Worm (Caenorhabditis elegans) whole organism, young adult: ENCODE data around the gene rpl-36.A.
A peak's percentile ranks its signal among the peaks of the same experiment; 100 is the strongest.

ENCODE experiments used
- B0261.1 ChIP-seq: sonication (generic microtip); optimal IDR thresholded peaks from 2 replicates; lab custom pipeline; 2016; ENCODE audit warnings: mild to moderate bottlenecking, missing genetic modification characterization, moderate library complexity, missing compliant biosample characterization
- F10E7.11 ChIP-seq: sonication (generic microtip); optimal IDR thresholded peaks from 2 replicates; lab custom pipeline; 2017; ENCODE audit warnings: mild to moderate bottlenecking, missing genetic modification characterization, moderate library complexity, missing compliant biosample characterization
- F33H1.4 ChIP-seq: fragments of 200-800 bp; sonication (Bioruptor generic); IDR thresholded peaks from 2 replicates; pipeline ENCODE4 v1.3.6; 2022; ENCODE audit warnings: missing genetic modification reagents, missing genetic modification characterization, missing compliant biosample characterization
- F37B4.10 ChIP-seq: fragments of 200-800 bp; sonication (Bioruptor generic); IDR thresholded peaks from 2 replicates; pipeline ENCODE4 v1.3.6; 2022; ENCODE audit warnings: missing genetic modification characterization, missing compliant biosample characterization
- F39B2.1 ChIP-seq: fragments of 200-800 bp; sonication (Bioruptor generic); IDR thresholded peaks from 2 replicates; pipeline ENCODE4 v1.3.6; 2022; ENCODE audit warnings: missing genetic modification reagents, missing genetic modification characterization, missing compliant biosample characterization
- F55B11.4 ChIP-seq: sonication (generic microtip); optimal IDR thresholded peaks from 2 replicates; lab custom pipeline; 2016; ENCODE audit warnings: missing compliant biosample characterization, missing genetic modification characterization, borderline replicate concordance; ENCODE audit not compliant: insufficient read depth
- F57C9.4 ChIP-seq: sonication (generic microtip); optimal IDR thresholded peaks from 2 replicates; lab custom pipeline; 2017; ENCODE audit warnings: mild to moderate bottlenecking, missing genetic modification characterization, missing compliant biosample characterization
- T07F8.4 ChIP-seq: sonication (generic microtip); optimal IDR thresholded peaks from 2 replicates; lab custom pipeline; 2016; ENCODE audit warnings: mild to moderate bottlenecking, missing genetic modification characterization, moderate library complexity, missing compliant biosample characterization
- Y53F4B.3 ChIP-seq: fragments of 200-800 bp; sonication (Bioruptor generic); IDR thresholded peaks from 2 replicates; pipeline ENCODE4 v1.3.6; 2022; ENCODE audit warnings: missing genetic modification reagents, missing genetic modification characterization, missing compliant biosample characterization
- Y56A3A.18 ChIP-seq: fragments of 200-800 bp; sonication (Bioruptor generic); IDR thresholded peaks from 2 replicates; pipeline ENCODE4 v1.3.6; 2022; ENCODE audit warnings: missing genetic modification reagents, missing genetic modification characterization, missing compliant biosample characterization
- Y95B8A.8 ChIP-seq: fragments of 200-800 bp; sonication (Bioruptor generic); IDR thresholded peaks from 2 replicates; pipeline ENCODE4 v1.3.6; 2022; ENCODE audit warnings: missing genetic modification reagents, missing genetic modification characterization, missing compliant biosample characterization
- ZK185.1 ChIP-seq: sonication (generic microtip); optimal IDR thresholded peaks from 2 replicates; lab custom pipeline; 2016; ENCODE audit warnings: mild to moderate bottlenecking, missing genetic modification characterization, missing compliant biosample characterization; ENCODE audit not compliant: poor library complexity, severe bottlenecking
- aptf-3 ChIP-seq: fragments of 200-800 bp; sonication (Bioruptor generic); IDR thresholded peaks from 2 replicates; pipeline ENCODE4 v1.3.6; 2022; ENCODE audit warnings: missing genetic modification characterization, missing compliant biosample characterization
- attf-6 ChIP-seq: fragments of 200-800 bp; sonication (Bioruptor generic); IDR thresholded peaks from 2 replicates; pipeline ENCODE4 v1.3.6; 2022; ENCODE audit warnings: missing genetic modification reagents, missing genetic modification characterization, missing compliant biosample characterization
- cebp-2 ChIP-seq: fragments of 200-800 bp; sonication (Bioruptor generic); IDR thresholded peaks from 2 replicates; pipeline ENCODE4 v1.3.6; 2022; ENCODE audit warnings: missing genetic modification characterization, missing compliant biosample characterization
- ceh-27 ChIP-seq: fragments of 200-800 bp; sonication (Bioruptor generic); optimal IDR thresholded peaks from 2 replicates; lab custom pipeline; 2018; ENCODE audit warnings: mild to moderate bottlenecking, missing genetic modification characterization, moderate library complexity, missing compliant biosample characterization
- ceh-40 ChIP-seq: fragments of 200-800 bp; sonication (Bioruptor generic); IDR thresholded peaks from 2 replicates; pipeline ENCODE4 v1.3.6; 2022; ENCODE audit warnings: missing genetic modification characterization, missing compliant biosample characterization
- ceh-79 ChIP-seq: sonication (generic microtip); optimal IDR thresholded peaks from 2 replicates; lab custom pipeline; 2017; ENCODE audit warnings: mild to moderate bottlenecking, missing genetic modification characterization, missing compliant biosample characterization
- die-1 ChIP-seq: sonication (generic microtip); optimal IDR thresholded peaks from 2 replicates; lab custom pipeline; 2016; ENCODE audit warnings: missing genotype, mild to moderate bottlenecking, missing genetic modification characterization, missing compliant biosample characterization
- dpff-1 ChIP-seq: sonication (generic microtip); optimal IDR thresholded peaks from 2 replicates; lab custom pipeline; 2017; ENCODE audit warnings: mild to moderate bottlenecking, missing genetic modification characterization, missing compliant biosample characterization
- efl-1 ChIP-seq: fragments of 150-350 bp; optimal IDR thresholded peaks from 2 replicates; lab custom pipeline; 2014; ENCODE audit warnings: missing biosample characterization, missing genetic modification reagents, missing genetic modification characterization
- egl-18 ChIP-seq: fragments of 200-800 bp; sonication (Bioruptor generic); IDR thresholded peaks from 2 replicates; pipeline ENCODE4 v1.3.6; 2022; ENCODE audit warnings: missing genetic modification reagents, missing genetic modification characterization, missing compliant biosample characterization
- egl-44 ChIP-seq: fragments of 200-800 bp; sonication (Bioruptor generic); IDR thresholded peaks from 2 replicates; pipeline ENCODE4 v1.3.6; 2022; ENCODE audit warnings: missing genetic modification reagents, missing genetic modification characterization, missing compliant biosample characterization
- egrh-3 ChIP-seq: fragments of 200-800 bp; sonication (Bioruptor generic); IDR thresholded peaks from 2 replicates; pipeline ENCODE4 v1.3.6; 2022; ENCODE audit warnings: missing genetic modification reagents, missing genetic modification characterization, missing compliant biosample characterization
- him-1 ChIP-seq: sonication (generic microtip); optimal IDR thresholded peaks from 2 replicates; lab custom pipeline; 2016; ENCODE audit warnings: missing genotype, missing genetic modification reagents, missing genetic modification characterization, missing compliant biosample characterization
- hlh-12 ChIP-seq: sonication (generic microtip); optimal IDR thresholded peaks from 2 replicates; lab custom pipeline; 2016; ENCODE audit warnings: missing genetic modification characterization, missing compliant biosample characterization
- lag-1 ChIP-seq: fragments of 200-800 bp; sonication (Bioruptor generic); IDR thresholded peaks from 2 replicates; pipeline ENCODE4 v1.3.6; 2022; ENCODE audit warnings: missing genetic modification reagents, missing genetic modification characterization, missing compliant biosample characterization
- lin-40 ChIP-seq: sonication (generic microtip); optimal IDR thresholded peaks from 2 replicates; lab custom pipeline; 2016; ENCODE audit warnings: missing genetic modification characterization, mild to moderate bottlenecking, missing compliant biosample characterization, missing genotype, missing genetic modification reagents
- lin-54 ChIP-seq: fragments of 200-800 bp; sonication (Bioruptor generic); optimal IDR thresholded peaks from 2 replicates; lab custom pipeline; 2018; ENCODE audit warnings: mild to moderate bottlenecking, missing genetic modification characterization, missing compliant biosample characterization
- madf-10 ChIP-seq: sonication (generic microtip); optimal IDR thresholded peaks from 2 replicates; lab custom pipeline; 2016; ENCODE audit warnings: mild to moderate bottlenecking, missing genetic modification characterization, missing compliant biosample characterization
- madf-3 ChIP-seq: fragments of 200-800 bp; sonication (Bioruptor generic); IDR thresholded peaks from 2 replicates; pipeline ENCODE4 v1.3.6; 2022; ENCODE audit warnings: missing genetic modification reagents, missing genetic modification characterization, missing compliant biosample characterization
- madf-6 ChIP-seq: fragments of 200-800 bp; sonication (Bioruptor generic); IDR thresholded peaks from 2 replicates; pipeline ENCODE4 v1.3.6; 2022; ENCODE audit warnings: missing genetic modification reagents, missing genetic modification characterization, missing compliant biosample characterization
- mcd-1 ChIP-seq: fragments of 200-800 bp; sonication (Bioruptor generic); IDR thresholded peaks from 2 replicates; pipeline ENCODE4 v1.3.6; 2022; ENCODE audit warnings: missing genetic modification reagents, missing genetic modification characterization, missing compliant biosample characterization
- mxl-1 ChIP-seq: sonication (generic microtip); optimal IDR thresholded peaks from 2 replicates; lab custom pipeline; 2016; ENCODE audit warnings: missing genetic modification characterization, missing compliant biosample characterization
- sea-2 ChIP-seq: fragments of 200-800 bp; sonication (Bioruptor generic); IDR thresholded peaks from 2 replicates; pipeline ENCODE4 v1.3.6; 2022; ENCODE audit warnings: missing genetic modification characterization, missing compliant biosample characterization
- snpc-3.4 ChIP-seq: sonication (generic microtip); optimal IDR thresholded peaks from 2 replicates; lab custom pipeline; 2017; ENCODE audit warnings: missing genetic modification characterization, mild to moderate bottlenecking, missing compliant biosample characterization, antibody characterized with exemption, moderate library complexity, missing genotype, missing genetic modification reagents
- snpc-4 ChIP-seq, 5 experiments: fragments of 150-350 bp in 1 of 5; sonication (generic microtip) in 4 of 5; optimal IDR thresholded peaks; 2 replicates each; lab custom pipeline; 2014 to 2018; ENCODE audit warnings: missing genetic modification characterization in 5 of 5, missing biosample characterization in 3 of 5, antibody characterized with exemption in 2 of 5, mild to moderate bottlenecking in 2 of 5, missing compliant biosample characterization in 2 of 5, missing genotype in 2 of 5, moderate library complexity in 2 of 5, missing genetic modification reagents in 1 of 5
- somi-1 ChIP-seq: fragments of 200-800 bp; sonication (Bioruptor generic); optimal IDR thresholded peaks from 2 replicates; lab custom pipeline; 2018; ENCODE audit warnings: mild to moderate bottlenecking, missing genetic modification characterization, missing compliant biosample characterization
- sptf-2 ChIP-seq: fragments of 200-800 bp; sonication (Bioruptor generic); optimal IDR thresholded peaks from 2 replicates; lab custom pipeline; 2018; ENCODE audit warnings: mild to moderate bottlenecking, missing genetic modification characterization, missing compliant biosample characterization
- tbp1 ChIP-seq: fragments of 200-800 bp; sonication (Bioruptor generic); optimal IDR thresholded peaks from 2 replicates; lab custom pipeline; 2018; ENCODE audit warnings: mild to moderate bottlenecking, missing genetic modification characterization, missing compliant biosample characterization
- tbx-9 ChIP-seq: sonication (generic microtip); optimal IDR thresholded peaks from 2 replicates; lab custom pipeline; 2016; ENCODE audit warnings: borderline replicate concordance, missing genetic modification characterization, inconsistent platforms, missing compliant biosample characterization
- tlf-1 ChIP-seq: fragments of 200-800 bp; sonication (Bioruptor generic); optimal IDR thresholded peaks from 2 replicates; lab custom pipeline; 2018; ENCODE audit warnings: mild to moderate bottlenecking, missing genetic modification characterization, missing compliant biosample characterization
- xnd-1 ChIP-seq: sonication (generic microtip); optimal IDR thresholded peaks from 2 replicates; lab custom pipeline; 2016; ENCODE audit warnings: missing genotype, missing genetic modification reagents, missing genetic modification characterization, missing compliant biosample characterization
- ztf-18 ChIP-seq: sonication (generic microtip); optimal IDR thresholded peaks from 2 replicates; lab custom pipeline; 2016; ENCODE audit warnings: missing genotype, mild to moderate bottlenecking, missing genetic modification characterization, missing compliant biosample characterization
- ztf-25 ChIP-seq: fragments of 200-800 bp; sonication (Bioruptor generic); IDR thresholded peaks from 2 replicates; pipeline ENCODE4 v1.3.6; 2022; ENCODE audit warnings: missing genetic modification reagents, missing genetic modification characterization, missing compliant biosample characterization
- ztf-26 ChIP-seq: sonication (generic microtip); optimal IDR thresholded peaks from 2 replicates; lab custom pipeline; 2017; ENCODE audit warnings: missing genetic modification characterization, missing compliant biosample characterization
- ztf-28 ChIP-seq: fragments of 200-800 bp; sonication (Bioruptor generic); IDR thresholded peaks from 2 replicates; pipeline ENCODE4 v1.3.6; 2022; ENCODE audit warnings: missing genetic modification reagents, missing genetic modification characterization, missing compliant biosample characterization
- ztf-3 ChIP-seq: fragments of 200-800 bp; sonication (Bioruptor generic); optimal IDR thresholded peaks from 2 replicates; lab custom pipeline; 2018; ENCODE audit warnings: mild to moderate bottlenecking, missing genetic modification characterization, missing compliant biosample characterization
- ztf-6 ChIP-seq: fragments of 200-800 bp; sonication (Bioruptor generic); IDR thresholded peaks from 2 replicates; pipeline ENCODE4 v1.3.6; 2022; ENCODE audit warnings: missing genetic modification reagents, missing genetic modification characterization, missing compliant biosample characterization

rpl-36.A gene

DNA sequence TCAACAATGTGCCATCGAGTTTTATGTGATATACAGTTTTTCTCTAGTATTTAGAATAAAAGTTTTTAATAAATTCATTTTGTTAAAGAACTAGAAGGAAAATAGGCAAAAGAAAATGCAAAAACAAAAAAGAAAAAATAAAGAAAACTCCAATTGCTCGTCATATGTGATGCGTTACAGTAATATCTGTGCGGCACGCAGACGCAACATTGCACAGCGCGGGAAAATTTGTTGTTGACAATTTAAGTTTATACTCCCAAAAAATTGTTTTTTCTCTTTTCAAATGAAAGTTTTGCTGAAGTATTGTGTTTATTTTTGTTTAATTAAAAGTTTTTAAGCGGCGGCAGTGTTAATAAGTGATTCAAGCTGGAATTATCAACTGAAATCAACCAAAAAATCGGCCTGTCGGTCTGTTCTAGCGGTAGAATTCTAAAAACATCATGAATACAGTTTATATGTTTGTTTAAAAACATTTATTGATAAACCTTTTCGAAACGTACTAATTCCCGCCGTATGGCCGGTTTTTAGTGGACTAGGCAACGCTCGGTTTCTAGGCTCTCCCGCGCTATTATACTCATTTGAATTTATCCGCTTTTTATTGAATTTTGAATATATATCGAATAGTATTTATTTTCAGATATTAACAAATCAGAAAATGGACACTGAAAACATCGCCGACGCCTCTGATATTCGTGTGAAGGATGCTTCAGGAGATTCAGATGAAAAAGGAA, 9.1 kb upstream of the rpl-36.A start, which contains the start of gene nasp-1 (continued):
- no peak for TF ChIP-seq ztf-6 (GFP tag; lab: Robert Waterston, UW)
- no peak for TF ChIP-seq tbx-9
- TF ChIP-seq madf-10 (tag; lab: Kevin White, UChicago) = no peak
- TF ChIP-seq attf-6 (GFP tag; lab: Robert Waterston, UW) = no peak
- TF ChIP-seq F37B4.10 = no peak
- TF ChIP-seq ceh-40 = no peak
- peak; percentile 67 for TF ChIP-seq snpc-3.4 (tag; lab: Kevin White, UChicago)
- no peak for TF ChIP-seq die-1 (tag; lab: Kevin White, UChicago)
- TF ChIP-seq F39B2.1 = no peak
- TF ChIP-seq Y53F4B.3 = no peak
- TF ChIP-seq F33H1.4 = peak; percentile 70
- TF ChIP-seq efl-1 (GFP tag; lab: Kevin White, UChicago) = peak; percentile 94
- no peak for TF ChIP-seq cebp-2 (GFP tag; lab: Robert Waterston, UW)
- TF ChIP-seq ztf-3 (GFP tag; lab: Kevin White, UChicago) = no peak
- no peak for TF ChIP-seq aptf-3
- no peak for TF ChIP-seq ceh-27
- no peak for TF ChIP-seq ztf-18 (tag; lab: Kevin White, UChicago)
- no peak for TF ChIP-seq sea-2 (GFP tag; lab: Robert Waterston, UW)
- TF ChIP-seq Y95B8A.8 = no peak
- no peak for TF ChIP-seq egrh-3 (GFP tag; lab: Robert Waterston, UW)
- TF ChIP-seq tlf-1 = no peak
- no peak for TF ChIP-seq ztf-28
- TF ChIP-seq sptf-2 = no peak
- TF ChIP-seq ztf-26 = no peak
- no peak for TF ChIP-seq lin-54
- TF ChIP-seq somi-1 (GFP tag; lab: Kevin White, UChicago) = no peak
- TF ChIP-seq egl-44 (GFP tag; lab: Robert Waterston, UW) = no peak
- no peak for TF ChIP-seq mcd-1 (GFP tag; lab: Robert Waterston, UW)
- peak; percentile 12 for TF ChIP-seq tbp1 (GFP tag; lab: Kevin White, UChicago)
- TF ChIP-seq ZK185.1 = no peak
- TF ChIP-seq mxl-1 = no peak
- no peak for TF ChIP-seq T07F8.4 (tag; lab: Kevin White, UChicago)
- no peak for TF ChIP-seq F57C9.4
- no peak for TF ChIP-seq F55B11.4 (tag; lab: Kevin White, UChicago)
- no peak for TF ChIP-seq lin-40 (tag; lab: Kevin White, UChicago)
- no peak for TF ChIP-seq egl-18 (GFP tag; lab: Robert Waterston, UW)
- TF ChIP-seq ztf-25 (GFP tag; lab: Robert Waterston, UW) = no peak
- no peak for TF ChIP-seq dpff-1 (tag; lab: Kevin White, UChicago)
- no peak for TF ChIP-seq ceh-79 (tag; lab: Kevin White, UChicago)
- no peak for TF ChIP-seq snpc-4 (GFP tag; optimal IDR thresholded peaks at IDR 0.05; lab: Kevin White, UChicago)
- no peak for TF ChIP-seq snpc-4 (tag; optimal IDR thresholded peaks at IDR 0.05; lab: Kevin White, UChicago)
- no peak for TF ChIP-seq hlh-12 (tag; lab: Kevin White, UChicago)
- TF ChIP-seq lag-1 (GFP tag; lab: Robert Waterston, UW) = no peak
- no peak for TF ChIP-seq F10E7.11 (tag; lab: Kevin White, UChicago)
- TF ChIP-seq him-1 (tag; lab: Kevin White, UChicago) = no peak
- TF ChIP-seq madf-3 (GFP tag; lab: Robert Waterston, UW) = no peak
- TF ChIP-seq Y56A3A.18 (GFP tag; lab: Robert Waterston, UW) = no peak
- TF ChIP-seq madf-6 (GFP tag; lab: Robert Waterston, UW) = peak; percentile 90
- TF ChIP-seq xnd-1 (tag; lab: Kevin White, UChicago) = peak; percentile 30
- TF ChIP-seq B0261.1 (tag; lab: Kevin White, UChicago) = no peak
